Fruit fly (Drosophila melanogaster) whole organism, embryonic: ENCODE results near the gene CG7164.

ENCODE experiments used
- Atf3 ChIP-seq: fragments of 200-800 bp; sonication (Bioruptor generic); optimal IDR thresholded peaks from 3 replicates; lab custom pipeline; 2016; ENCODE audit warnings: missing biosample characterization, missing genetic modification characterization
- BtbVII ChIP-seq: fragments of 200-800 bp; sonication (Bioruptor generic); optimal IDR thresholded peaks from 3 replicates; lab custom pipeline; 2017; ENCODE audit warnings: missing biosample characterization, mild to moderate bottlenecking, missing genetic modification characterization
- CG10267 ChIP-seq: fragments of 200-800 bp; sonication (Bioruptor generic); optimal IDR thresholded peaks from 2 replicates; lab custom pipeline; 2018; ENCODE audit warnings: missing biosample characterization, mild to moderate bottlenecking, missing genetic modification characterization, moderate library complexity
- CG10462 ChIP-seq: fragments of 200-800 bp; sonication (Bioruptor generic); optimal IDR thresholded peaks from 2 replicates; lab custom pipeline; 2016; ENCODE audit warnings: missing biosample characterization, missing genetic modification characterization
- CG11695 ChIP-seq: fragments of 200-800 bp; sonication (Bioruptor generic); IDR thresholded peaks from 3 replicates; pipeline ENCODE4 v1.3.6; 2022; ENCODE audit warnings: missing biosample characterization, missing genetic modification characterization
- CG11723 ChIP-seq: fragments of 200-800 bp; sonication (Bioruptor generic); optimal IDR thresholded peaks from 2 replicates; lab custom pipeline; 2017; ENCODE audit warnings: missing biosample characterization, mild to moderate bottlenecking, missing genetic modification characterization
- CG12155 ChIP-seq: fragments of 200-800 bp; sonication (Bioruptor generic); optimal IDR thresholded peaks from 3 replicates; lab custom pipeline; 2016; ENCODE audit warnings: missing biosample characterization, missing genetic modification characterization
- CG12236 ChIP-seq: fragments of 200-800 bp; sonication (Bioruptor generic); optimal IDR thresholded peaks from 2 replicates; lab custom pipeline; 2016; ENCODE audit warnings: missing biosample characterization, missing genetic modification characterization
- CG13894 ChIP-seq: fragments of 200-800 bp; sonication (Bioruptor generic); optimal IDR thresholded peaks from 3 replicates; lab custom pipeline; 2018; ENCODE audit warnings: missing biosample characterization, mild to moderate bottlenecking, missing genetic modification characterization, moderate library complexity
- CG14014 ChIP-seq: fragments of 200-800 bp; sonication (Bioruptor generic); IDR thresholded peaks from 2 replicates; pipeline ENCODE4 v1.3.6; 2022; ENCODE audit warnings: missing biosample characterization, missing genetic modification characterization
- CG15696 ChIP-seq: fragments of 200-800 bp; sonication (Bioruptor generic); optimal IDR thresholded peaks from 2 replicates; lab custom pipeline; 2019; ENCODE audit warnings: missing biosample characterization, mild to moderate bottlenecking, missing genetic modification characterization, moderate library complexity
- CG17186 ChIP-seq: fragments of 200-800 bp; sonication (Bioruptor generic); optimal IDR thresholded peaks from 3 replicates; lab custom pipeline; 2017; ENCODE audit warnings: missing biosample characterization, missing genetic modification reagents, missing genetic modification characterization
- CG2116 ChIP-seq: fragments of 200-800 bp; sonication (Bioruptor generic); optimal IDR thresholded peaks from 3 replicates; lab custom pipeline; 2018; ENCODE audit warnings: missing biosample characterization, mild to moderate bottlenecking, missing genetic modification characterization
- CG2199 ChIP-seq: fragments of 200-800 bp; sonication (Bioruptor generic); IDR thresholded peaks from 3 replicates; pipeline ENCODE4 v1.3.6; 2022; ENCODE audit warnings: missing biosample characterization, missing genetic modification characterization
- CG5180 ChIP-seq: fragments of 200-800 bp; sonication (Bioruptor generic); optimal IDR thresholded peaks from 3 replicates; lab custom pipeline; 2017; ENCODE audit warnings: missing biosample characterization, missing genetic modification characterization, mild to moderate bottlenecking, moderate library complexity, missing genetic modification reagents
- CG6272 ChIP-seq: fragments of 200-800 bp; sonication (Bioruptor generic); IDR thresholded peaks from 2 replicates; pipeline ENCODE4 v1.3.6; 2022; ENCODE audit warnings: missing biosample characterization, missing genetic modification characterization
- CG9609 ChIP-seq: fragments of 200-800 bp; sonication (Bioruptor generic); optimal IDR thresholded peaks from 3 replicates; lab custom pipeline; 2016; ENCODE audit warnings: missing biosample characterization, missing genetic modification characterization
- CG9876 ChIP-seq: fragments of 200-800 bp; sonication (Bioruptor generic); optimal IDR thresholded peaks from 2 replicates; lab custom pipeline; 2016; ENCODE audit warnings: missing biosample characterization, missing genetic modification characterization
- CHES-1-like ChIP-seq: fragments of 200-800 bp; sonication (Bioruptor generic); optimal IDR thresholded peaks from 2 replicates; lab custom pipeline; 2016; ENCODE audit warnings: missing biosample characterization, missing genetic modification characterization
- CkIIα-i1 ChIP-seq: fragments of 200-800 bp; sonication (Bioruptor generic); IDR thresholded peaks from 2 replicates; pipeline ENCODE4 v1.3.6; 2022; ENCODE audit warnings: missing biosample characterization, missing genetic modification characterization
- CoRest ChIP-seq: fragments of 200-800 bp; sonication (Bioruptor generic); optimal IDR thresholded peaks from 3 replicates; lab custom pipeline; 2018; ENCODE audit warnings: missing biosample characterization, mild to moderate bottlenecking, missing genetic modification characterization, moderate library complexity
- Dad ChIP-seq: fragments of 200-800 bp; sonication (Bioruptor generic); optimal IDR thresholded peaks from 3 replicates; lab custom pipeline; 2016; ENCODE audit warnings: missing biosample characterization, missing genetic modification characterization
- E2f2 ChIP-seq: fragments of 200-800 bp; sonication (Bioruptor generic); IDR thresholded peaks from 2 replicates; pipeline ENCODE4 v1.3.6; 2022; ENCODE audit warnings: missing biosample characterization, missing genetic modification characterization
- Ets97D ChIP-seq: fragments of 200-800 bp; sonication (Bioruptor generic); optimal IDR thresholded peaks from 3 replicates; lab custom pipeline; 2016; ENCODE audit warnings: missing biosample characterization, missing genetic modification characterization
- H15 ChIP-seq: fragments of 200-800 bp; sonication (Bioruptor generic); IDR thresholded peaks from 3 replicates; pipeline ENCODE4 v1.3.6; 2022; ENCODE audit warnings: missing biosample characterization, missing genetic modification characterization
- HLH3B ChIP-seq: fragments of 200-800 bp; sonication (Bioruptor generic); IDR thresholded peaks from 2 replicates; pipeline ENCODE4 v1.3.6; 2022; ENCODE audit warnings: missing biosample characterization, missing genetic modification characterization
- Hand ChIP-seq: fragments of 200-800 bp; sonication (Bioruptor generic); optimal IDR thresholded peaks from 2 replicates; lab custom pipeline; 2017; ENCODE audit warnings: mild to moderate bottlenecking, missing biosample characterization, missing genetic modification reagents, missing genetic modification characterization
- HmgD ChIP-seq: fragments of 200-800 bp; sonication (Bioruptor generic); optimal IDR thresholded peaks from 3 replicates; lab custom pipeline; 2016; ENCODE audit warnings: missing biosample characterization, missing genetic modification characterization
- HmgZ ChIP-seq: fragments of 200-800 bp; sonication (Bioruptor generic); optimal IDR thresholded peaks from 2 replicates; lab custom pipeline; 2018; ENCODE audit warnings: missing biosample characterization, mild to moderate bottlenecking, missing genetic modification characterization
- Lim3 ChIP-seq: fragments of 200-800 bp; sonication (Bioruptor generic); IDR thresholded peaks from 2 replicates; pipeline ENCODE4 v1.3.6; 2022; ENCODE audit warnings: missing biosample characterization, missing genetic modification characterization
- NC2β ChIP-seq: fragments of 200-800 bp; sonication (Bioruptor generic); optimal IDR thresholded peaks from 2 replicates; lab custom pipeline; 2016; ENCODE audit warnings: missing biosample characterization, missing genetic modification characterization
- Oli ChIP-seq: fragments of 200-800 bp; sonication (Bioruptor generic); optimal IDR thresholded peaks from 2 replicates; lab custom pipeline; 2018; ENCODE audit warnings: missing biosample characterization, mild to moderate bottlenecking, missing genetic modification characterization, moderate library complexity
- Sin3A ChIP-seq: fragments of >200 bp; optimal IDR thresholded peaks from 2 replicates; lab custom pipeline; 2018
- Six4 ChIP-seq: fragments of 200-800 bp; sonication (Bioruptor generic); optimal IDR thresholded peaks from 2 replicates; lab custom pipeline; 2016; ENCODE audit warnings: missing biosample characterization, missing genetic modification characterization
- Spps ChIP-seq: fragments of 200-800 bp; sonication (Bioruptor generic); optimal IDR thresholded peaks from 2 replicates; lab custom pipeline; 2018; ENCODE audit warnings: missing biosample characterization, mild to moderate bottlenecking, missing genetic modification characterization
- Sry-δ ChIP-seq: fragments of 200-800 bp; sonication (Bioruptor generic); optimal IDR thresholded peaks from 2 replicates; lab custom pipeline; 2016; ENCODE audit warnings: missing biosample characterization, missing genetic modification characterization
- Trl ChIP-seq, 3 experiments: fragments of >200 bp in 2 of 3; fragments of 200-800 bp in 1 of 3; sonication (Bioruptor generic) in 1 of 3; optimal IDR thresholded peaks; 2 replicates in 1 of 3; 3 replicates in 2 of 3; lab custom pipeline; 2016 to 2017; ENCODE audit warnings: missing biosample characterization in 1 of 3, missing genetic modification characterization in 1 of 3
- bcd ChIP-seq: fragments of 200-800 bp; sonication (Bioruptor generic); optimal IDR thresholded peaks from 2 replicates; lab custom pipeline; 2017; ENCODE audit warnings: missing biosample characterization, mild to moderate bottlenecking, missing genetic modification characterization
- btn ChIP-seq: fragments of 200-800 bp; sonication (Bioruptor generic); optimal IDR thresholded peaks from 2 replicates; lab custom pipeline; 2016; ENCODE audit warnings: missing biosample characterization, missing genetic modification characterization
- chinmo ChIP-seq: fragments of 200-800 bp; sonication (Bioruptor generic); IDR thresholded peaks from 4 replicates; pipeline ENCODE4 v1.3.6; 2022; ENCODE audit warnings: missing biosample characterization, missing genetic modification characterization; ENCODE audit not compliant: partially characterized antibody
- chn ChIP-seq: fragments of 200-800 bp; sonication (Bioruptor generic); optimal IDR thresholded peaks from 2 replicates; lab custom pipeline; 2016; ENCODE audit warnings: missing biosample characterization, missing genetic modification characterization
- fu2 ChIP-seq: fragments of 200-800 bp; sonication (Bioruptor generic); optimal IDR thresholded peaks from 2 replicates; lab custom pipeline; 2016; ENCODE audit warnings: missing biosample characterization, missing genetic modification characterization
- kay ChIP-seq: fragments of 200-800 bp; sonication (Bioruptor generic); optimal IDR thresholded peaks from 2 replicates; lab custom pipeline; 2016; ENCODE audit warnings: missing biosample characterization, missing genetic modification characterization
- lola ChIP-seq, 3 experiments: fragments of >200 bp in 2 of 3; fragments of 200-800 bp in 1 of 3; sonication (Bioruptor generic) in 1 of 3; optimal IDR thresholded peaks; 2 replicates each; lab custom pipeline; 2017 to 2019; ENCODE audit warnings: missing biosample characterization in 3 of 3, missing genetic modification characterization in 3 of 3, mild to moderate bottlenecking in 1 of 3, moderate library complexity in 1 of 3
- peb ChIP-seq: fragments of 200-800 bp; sonication (Bioruptor generic); IDR thresholded peaks from 2 replicates; pipeline ENCODE4 v1.3.6; 2022; ENCODE audit warnings: missing biosample characterization, missing genetic modification characterization
- rib ChIP-seq: fragments of 200-800 bp; sonication (Bioruptor generic); IDR thresholded peaks from 2 replicates; pipeline ENCODE4 v1.3.6; 2022; ENCODE audit warnings: missing biosample characterization, missing genetic modification characterization
- sisA ChIP-seq: fragments of 200-800 bp; sonication (Bioruptor generic); IDR thresholded peaks from 2 replicates; pipeline ENCODE4 v1.3.6; 2022; ENCODE audit warnings: missing biosample characterization, missing genetic modification characterization
- sob ChIP-seq: fragments of 200-800 bp; sonication (Bioruptor generic); IDR thresholded peaks from 2 replicates; pipeline ENCODE4 v1.3.6; 2022; ENCODE audit warnings: missing biosample characterization, missing genetic modification characterization
- sqz ChIP-seq: fragments of 200-800 bp; sonication (Bioruptor generic); optimal IDR thresholded peaks from 3 replicates; lab custom pipeline; 2018; ENCODE audit warnings: missing biosample characterization, mild to moderate bottlenecking, missing genetic modification characterization
- trh ChIP-seq: fragments of 200-800 bp; sonication (Bioruptor generic); optimal IDR thresholded peaks from 2 replicates; lab custom pipeline; 2016; ENCODE audit warnings: missing biosample characterization, missing genetic modification characterization

CG7164 gene

dm6 chr2L:7782788-7783401 lies 1.6 kb downstream of the CG7164 start, which contains the start of gene Brd7-9 (continued):
- TF ChIP-seq CG17186 (GFP tag; lab: Kevin White, UChicago) (no peak), Spps (tag; lab: Kevin White, UChicago) (peak; percentile 6), HmgD (GFP tag; lab: Kevin White, UChicago) (no peak), BtbVII (GFP tag; lab: Kevin White, UChicago) (peak; percentile 81), kay (GFP tag; lab: Kevin White, UChicago) (peak; percentile 44), CG6272 (GFP tag; lab: Robert Waterston, UW) (no peak), CG9876 (GFP tag; lab: Kevin White, UChicago) (no peak), Sin3A (lab: Kevin White, UChicago) (peak; percentile 75), peb (GFP tag; lab: Robert Waterston, UW) (no peak), CoRest (tag; lab: Kevin White, UChicago) (peak; percentile 39), CG2199 (GFP tag; lab: Robert Waterston, UW) (peak; percentile 41; the same call in 1 of the 3 replicates), NC2β (GFP tag; lab: Kevin White, UChicago) (peak; percentile 43), CkIIα-i1 (no peak), CG5180 (GFP tag; lab: Kevin White, UChicago) (peak; percentile 41), CG10462 (GFP tag; lab: Kevin White, UChicago) (peak; percentile 27), chn (peak; percentile 57), HmgZ (tag; lab: Kevin White, UChicago) (peak; percentile 74), chinmo (GFP tag; lab: Robert Waterston, UW) (0 out of 4 replicates have a peak, but pooled peaks have one; percentile 50), E2f2 (peak; percentile 76), CG14014 (peak; percentile 83), Dad (peak; percentile 59), fu2 (peak; percentile 47), Hand (GFP tag; lab: Kevin White, UChicago) (peak; percentile 55), Lim3 (GFP tag; lab: Robert Waterston, UW) (no peak), Trl (optimal IDR thresholded peaks at IDR 0.05; lab: Kevin White, UChicago) (no peak), Trl (GFP tag; optimal IDR thresholded peaks at IDR 0.05; lab: Kevin White, UChicago) (peak; percentile 68), Atf3 (GFP tag; lab: Kevin White, UChicago) (peak; percentile 28), CG12236 (no peak), rib (GFP tag; lab: Robert Waterston, UW) (peak; percentile 73), CHES-1-like (GFP tag; lab: Kevin White, UChicago) (peak; percentile 25), CG12155 (GFP tag; lab: Kevin White, UChicago) (peak; percentile 98), CG15696 (tag; lab: Kevin White, UChicago) (no peak), CG11695 (GFP tag; lab: Robert Waterston, UW) (peak; percentile 90), sqz (GFP tag; lab: Kevin White, UChicago) (no peak), CG10267 (peak; percentile 96), CG2116 (GFP tag; lab: Kevin White, UChicago) (peak; percentile 46), Oli (tag; lab: Kevin White, UChicago) (peak; percentile 73), CG9609 (GFP tag; lab: Kevin White, UChicago) (peak; percentile 39), CG13894 (no peak), bcd (GFP tag; lab: Kevin White, UChicago) (peak; percentile 67), Sry-δ (GFP tag; lab: Kevin White, UChicago) (peak; percentile 38), HLH3B (GFP tag; lab: Robert Waterston, UW) (peak; percentile 75), btn (peak; percentile 1), sisA (GFP tag; lab: Robert Waterston, UW) (peak; percentile 54), trh (GFP tag; lab: Kevin White, UChicago) (no peak), CG11723 (GFP tag; lab: Kevin White, UChicago) (peak; percentile 63), lola (GFP tag; optimal IDR thresholded peaks at IDR 0.05; lab: Kevin White, UChicago) (peak in 1 of 3 experiments; percentile 54), H15 (GFP tag; lab: Robert Waterston, UW) (peak; percentile 58; the same call in 2 of the 3 replicates), sob (peak; percentile 79), Six4 (GFP tag; lab: Kevin White, UChicago) (peak; percentile 48), Ets97D (peak; percentile 14)
